Worm (Caenorhabditis elegans): Measurements from ENCODE around the gene F26F12.3.

The F26F12.3 gene

ce11 chrV:5845669-5846189 is at the start of gene F26F12.3 (continued):
- no peak for TF ChIP-seq F49E8.2 (tag; optimal IDR thresholded peaks at IDR 0.05; ENCODE audit: borderline replicate concordance)
- TF ChIP-seq pqm-1 (tag; optimal IDR thresholded peaks at IDR 0.05), result peak; percentile 59
- no peak for TF ChIP-seq arid-1 (GFP tag; conservative IDR thresholded peaks at IDR 0.05)
- peak; percentile 69 for TF ChIP-seq mep-1 (tag; optimal IDR thresholded peaks at IDR 0.05)
- TF ChIP-seq nhr-111 (GFP tag; optimal IDR thresholded peaks at IDR 0.05), result no peak
- no peak for TF ChIP-seq daf-8 (GFP tag; IDR thresholded peaks at IDR 0.05)
- no peak for TF ChIP-seq ceh-32 (tag; optimal IDR thresholded peaks at IDR 0.05; ENCODE audit: poor library complexity)
- TF ChIP-seq Y105C5A.15 (GFP tag; IDR thresholded peaks at IDR 0.05), result no peak
- TF ChIP-seq lin-39 (tag; optimal IDR thresholded peaks at IDR 0.05), result no peak
- TF ChIP-seq daf-19 (GFP tag; conservative IDR thresholded peaks at IDR 0.05), result no peak
- no peak for TF ChIP-seq zip-2 (tag; optimal IDR thresholded peaks at IDR 0.05)
- TF ChIP-seq dmd-9 (GFP tag; IDR thresholded peaks at IDR 0.05), result no peak
- TF ChIP-seq ces-1 (GFP tag; optimal IDR thresholded peaks at IDR 0.05), result no peak
- TF ChIP-seq T20F7.1 (GFP tag; optimal IDR thresholded peaks at IDR 0.05), result peak; percentile 10
- TF ChIP-seq hif-1 (tag; optimal IDR thresholded peaks at IDR 0.05), result peak in 1 of 2 experiments; percentile 64
- TF ChIP-seq mdl-1 (tag; optimal IDR thresholded peaks at IDR 0.05), result peak in 1 of 2 experiments; percentile 80
- peak; percentile 91 for TF ChIP-seq hlh-11 (tag; optimal IDR thresholded peaks at IDR 0.05)
- TF ChIP-seq snpc-4 (tag; optimal IDR thresholded peaks at IDR 0.05), result no peak
- TF ChIP-seq nhr-76 (tag; optimal IDR thresholded peaks at IDR 0.05), result no peak
- TF ChIP-seq lir-3 (tag; optimal IDR thresholded peaks at IDR 0.05), result no peak
- no peak for TF ChIP-seq nhr-41 (GFP tag; IDR thresholded peaks at IDR 0.05)
- no peak for TF ChIP-seq gei-8 (GFP tag; optimal IDR thresholded peaks at IDR 0.05)
- 0 out of 2 replicates have a peak, but pooled peaks have one; percentile 49 for TF ChIP-seq lin-29 (GFP tag; IDR thresholded peaks at IDR 0.05)
- TF ChIP-seq hmg-1.1 (GFP tag; IDR thresholded peaks at IDR 0.05), result peak; percentile 65
- TF ChIP-seq ceh-20 (GFP tag; IDR thresholded peaks at IDR 0.05), result peak; percentile 8; the same call in 1 of the 2 replicates
- no peak for TF ChIP-seq zip-11 (GFP tag; IDR thresholded peaks at IDR 0.05)
- peak in 1 of 2 experiments; percentile 14 for TF ChIP-seq daf-16 (GFP tag; optimal IDR thresholded peaks at IDR 0.05)
- peak; percentile 81 for TF ChIP-seq daf-16 (tag; optimal IDR thresholded peaks at IDR 0.05)
- no peak for TF ChIP-seq mxl-2 (GFP tag; conservative IDR thresholded peaks at IDR 0.05)
- TF ChIP-seq hlh-30 (tag; optimal IDR thresholded peaks at IDR 0.05; ENCODE audit: insufficient read depth), result peak; percentile 96
- TF ChIP-seq fkh-10 (GFP tag; optimal IDR thresholded peaks at IDR 0.05), result peak; percentile 70
- TF ChIP-seq unc-62 (GFP tag; optimal IDR thresholded peaks at IDR 0.05 in 1 of 2), result no peak
- TF ChIP-seq unc-62 (tag; optimal IDR thresholded peaks at IDR 0.05), result no peak
- TF ChIP-seq F44E2.7 (GFP tag; IDR thresholded peaks at IDR 0.05), result no peak
- peak; percentile 67 for TF ChIP-seq dve-1 (tag; optimal IDR thresholded peaks at IDR 0.05; ENCODE audit: insufficient read depth)
- no peak for TF ChIP-seq dmd-8 (GFP tag; IDR thresholded peaks at IDR 0.05)
- TF ChIP-seq php-3 (GFP tag; IDR thresholded peaks at IDR 0.05), result peak; percentile 34; the same call in 1 of the 2 replicates
- TF ChIP-seq lin-1 (GFP tag; IDR thresholded peaks at IDR 0.05), result no peak
- TF ChIP-seq mdt-29 (GFP tag; IDR thresholded peaks at IDR 0.05), result no peak
- peak; percentile 58; the same call in 1 of the 2 replicates for TF ChIP-seq saeg-2 (GFP tag; IDR thresholded peaks at IDR 0.05)
- no peak for TF ChIP-seq zfp-2 (tag; optimal IDR thresholded peaks at IDR 0.05)
- TF ChIP-seq ZK337.2 (GFP tag; IDR thresholded peaks at IDR 0.05), result no peak
- no peak for TF ChIP-seq vab-7 (GFP tag; IDR thresholded peaks at IDR 0.05)
- no peak for TF ChIP-seq ceh-44 (GFP tag; IDR thresholded peaks at IDR 0.05)
- no peak for TF ChIP-seq fos-1 (tag; optimal IDR thresholded peaks at IDR 0.05)
- peak; percentile 88 for TF ChIP-seq nhr-48 (tag; optimal IDR thresholded peaks at IDR 0.05)
- peak; percentile 69 for TF ChIP-seq egl-43 (GFP tag; IDR thresholded peaks at IDR 0.05)
- peak; percentile 43 for TF ChIP-seq nhr-102 (tag; optimal IDR thresholded peaks at IDR 0.05)
- no peak for TF ChIP-seq attf-4 (tag; optimal IDR thresholded peaks at IDR 0.05)
- no peak for TF ChIP-seq Y48G9A.11 (GFP tag; IDR thresholded peaks at IDR 0.05)
- TF ChIP-seq lsy-2 (tag; optimal IDR thresholded peaks at IDR 0.05), result peak in 1 of 2 experiments; percentile 63

Measured in whole organism, L4 larva.